Worm (Caenorhabditis elegans) whole organism, late embryonic: ENCODE results near the gene C06A12.8.

Source experiments
- C38D4.7 ChIP-seq: fragments of 200-800 bp; sonication (Bioruptor generic); optimal IDR thresholded peaks from 2 replicates; lab custom pipeline; 2018; ENCODE audit warnings: mild to moderate bottlenecking, missing genetic modification characterization, moderate library complexity, missing compliant biosample characterization
- K02D7.2 ChIP-seq: sonication (generic microtip); optimal IDR thresholded peaks from 2 replicates; lab custom pipeline; 2017; ENCODE audit warnings: mild to moderate bottlenecking, missing genetic modification characterization, missing compliant biosample characterization
- Y22D7AL.16 ChIP-seq: sonication (generic microtip); optimal IDR thresholded peaks from 2 replicates; lab custom pipeline; 2016; ENCODE audit warnings: missing genetic modification characterization, missing compliant biosample characterization
- ama-1 ChIP-seq: fragments of 150-350 bp; optimal IDR thresholded peaks from 2 replicates; lab custom pipeline; 2014
- ceh-18 ChIP-seq: sonication (generic microtip); optimal IDR thresholded peaks from 2 replicates; lab custom pipeline; 2016; ENCODE audit warnings: missing genetic modification characterization, missing compliant biosample characterization
- ceh-2 ChIP-seq: sonication (generic microtip); optimal IDR thresholded peaks from 2 replicates; lab custom pipeline; 2016; ENCODE audit warnings: missing genotype, missing genetic modification characterization, missing compliant biosample characterization
- ceh-24 ChIP-seq: sonication (generic microtip); optimal IDR thresholded peaks from 2 replicates; lab custom pipeline; 2016; ENCODE audit warnings: mild to moderate bottlenecking, missing genetic modification characterization, missing compliant biosample characterization
- ceh-31 ChIP-seq: sonication (generic microtip); optimal IDR thresholded peaks from 2 replicates; lab custom pipeline; 2016; ENCODE audit warnings: missing genetic modification characterization, missing compliant biosample characterization
- ceh-48 ChIP-seq: sonication (generic microtip); optimal IDR thresholded peaks from 2 replicates; lab custom pipeline; 2016; ENCODE audit warnings: missing genetic modification characterization, inconsistent platforms, missing compliant biosample characterization
- ceh-6 ChIP-seq: fragments of 200-800 bp; sonication (Bioruptor generic); optimal IDR thresholded peaks from 2 replicates; lab custom pipeline; 2018; ENCODE audit warnings: mild to moderate bottlenecking, missing genetic modification characterization, missing compliant biosample characterization
- ceh-9 ChIP-seq: sonication (generic microtip); optimal IDR thresholded peaks from 2 replicates; lab custom pipeline; 2016; ENCODE audit warnings: mild to moderate bottlenecking, missing genetic modification characterization, inconsistent platforms, missing compliant biosample characterization
- dmd-4 ChIP-seq: sonication (generic microtip); optimal IDR thresholded peaks from 2 replicates; lab custom pipeline; 2016; ENCODE audit warnings: borderline replicate concordance, missing genetic modification characterization, missing compliant biosample characterization
- elt-4 ChIP-seq: sonication (generic microtip); optimal IDR thresholded peaks from 2 replicates; lab custom pipeline; 2016; ENCODE audit warnings: missing genetic modification characterization, missing compliant biosample characterization
- eyg-1 ChIP-seq: sonication (generic microtip); optimal IDR thresholded peaks from 2 replicates; lab custom pipeline; 2016; ENCODE audit warnings: missing genotype, missing genetic modification characterization, missing compliant biosample characterization
- fkh-6 ChIP-seq: sonication (generic microtip); optimal IDR thresholded peaks from 2 replicates; lab custom pipeline; 2016; ENCODE audit warnings: missing genetic modification characterization, missing compliant biosample characterization
- gmeb-2 ChIP-seq: sonication (generic microtip); optimal IDR thresholded peaks from 2 replicates; lab custom pipeline; 2016; ENCODE audit warnings: missing genetic modification characterization, inconsistent platforms, missing compliant biosample characterization
- madf-2 ChIP-seq: sonication (generic microtip); optimal IDR thresholded peaks from 2 replicates; lab custom pipeline; 2017; ENCODE audit warnings: missing genetic modification characterization, missing compliant biosample characterization
- mec-3 ChIP-seq: sonication (generic microtip); optimal IDR thresholded peaks from 2 replicates; lab custom pipeline; 2016; ENCODE audit warnings: borderline replicate concordance, missing genetic modification characterization, missing compliant biosample characterization
- nhr-11 ChIP-seq: fragments of 150-350 bp; optimal IDR thresholded peaks from 2 replicates; lab custom pipeline; 2014; ENCODE audit warnings: missing biosample characterization, missing genetic modification characterization
- nhr-232 ChIP-seq: sonication (generic microtip); optimal IDR thresholded peaks from 2 replicates; lab custom pipeline; 2016; ENCODE audit warnings: missing genetic modification characterization, missing compliant biosample characterization
- odd-2 ChIP-seq: sonication (generic microtip); optimal IDR thresholded peaks from 2 replicates; lab custom pipeline; 2017; ENCODE audit warnings: antibody characterized with exemption, mild to moderate bottlenecking, missing genetic modification characterization, missing compliant biosample characterization
- pat-9 ChIP-seq: fragments of 200-800 bp; sonication (Bioruptor generic); optimal IDR thresholded peaks from 2 replicates; lab custom pipeline; 2018; ENCODE audit warnings: mild to moderate bottlenecking, missing genetic modification characterization, moderate library complexity, missing compliant biosample characterization
- pha-4 ChIP-seq: fragments of 150-350 bp; optimal IDR thresholded peaks from 2 replicates; lab custom pipeline; 2018; ENCODE audit warnings: missing biosample characterization, missing genetic modification reagents, missing genetic modification characterization
- pros-1 ChIP-seq: fragments of 150-350 bp; optimal IDR thresholded peaks from 2 replicates; lab custom pipeline; 2014; ENCODE audit warnings: missing biosample characterization, missing genetic modification reagents, missing genetic modification characterization
- ref-2 ChIP-seq: sonication (generic microtip); optimal IDR thresholded peaks from 2 replicates; lab custom pipeline; 2016; ENCODE audit warnings: missing genetic modification characterization, missing compliant biosample characterization
- rnt-1 ChIP-seq: sonication (generic microtip); optimal IDR thresholded peaks from 2 replicates; lab custom pipeline; 2016; ENCODE audit warnings: missing genetic modification characterization, missing compliant biosample characterization
- sdc-2 ChIP-seq: sonication (generic microtip); optimal IDR thresholded peaks from 2 replicates; lab custom pipeline; 2016; ENCODE audit warnings: missing genotype, missing genetic modification characterization, missing compliant biosample characterization
- sox-2 ChIP-seq: fragments of 200-800 bp; sonication (Bioruptor generic); IDR thresholded peaks from 2 replicates; pipeline ENCODE4 v1.3.6; 2022; ENCODE audit warnings: missing genetic modification reagents, missing genetic modification characterization, missing compliant biosample characterization
- sox-4 ChIP-seq: sonication (generic microtip); optimal IDR thresholded peaks from 2 replicates; lab custom pipeline; 2017; ENCODE audit warnings: mild to moderate bottlenecking, missing genetic modification characterization, inconsistent platforms, missing compliant biosample characterization
- ttx-3 ChIP-seq: sonication (generic microtip); optimal IDR thresholded peaks from 2 replicates; lab custom pipeline; 2016; ENCODE audit warnings: missing genetic modification reagents, missing genetic modification characterization, missing compliant biosample characterization
- unc-3 ChIP-seq, 2 experiments: fragments of 200-800 bp in 1 of 2; sonication (Bioruptor generic) in 1 of 2; sonication (generic microtip) in 1 of 2; conservative IDR thresholded peaks in 1 of 2; optimal IDR thresholded peaks in 1 of 2; 2 replicates each; pipeline versions ENCODE4 v1.3.6 to Lab custom; 2016 to 2022; ENCODE audit warnings: missing compliant biosample characterization in 2 of 2, missing genetic modification characterization in 2 of 2, missing genetic modification reagents in 1 of 2
- unc-42 ChIP-seq: sonication (generic microtip); optimal IDR thresholded peaks from 2 replicates; lab custom pipeline; 2016; ENCODE audit warnings: missing genotype, missing genetic modification characterization, missing compliant biosample characterization
- unc-55 ChIP-seq: sonication (generic microtip); optimal IDR thresholded peaks from 2 replicates; lab custom pipeline; 2017; ENCODE audit warnings: missing biosample characterization, missing genetic modification reagents, missing genetic modification characterization
- unc-86 ChIP-seq: sonication (generic microtip); optimal IDR thresholded peaks from 2 replicates; lab custom pipeline; 2016; ENCODE audit warnings: missing genetic modification characterization, missing compliant biosample characterization

Gene C06A12.8

ce11 chrIV:17440001-17440400 lies 2.9 kb downstream of the C06A12.8 start, which contains the start of gene C06A12.19:
C06A12.19 (minus strand) TSS chrIV:17440101.
- TF ChIP-seq odd-2 (tag; lab: Kevin White, UChicago): no peak
- TF ChIP-seq ttx-3 (tag; lab: Kevin White, UChicago): no peak
- TF ChIP-seq K02D7.2 (tag; lab: Kevin White, UChicago): no peak
- no peak for TF ChIP-seq sox-4 (tag; lab: Kevin White, UChicago)
- no peak for TF ChIP-seq ceh-18 (tag; lab: Kevin White, UChicago)
- no peak for TF ChIP-seq sdc-2
- no peak for TF ChIP-seq C38D4.7
- no peak for TF ChIP-seq dmd-4
- no peak for TF ChIP-seq nhr-11 (tag; lab: Kevin White, UChicago)
- TF ChIP-seq ceh-2 (tag; lab: Kevin White, UChicago): no peak
- no peak for TF ChIP-seq eyg-1 (tag; lab: Kevin White, UChicago)

ce11 chrIV:17440417-17440816 lies 3.3 kb downstream of the C06A12.8 start, which contains the start of gene F08A7.1:
F08A7.1 (plus strand) TSS chrIV:17440607.
- no peak for TF ChIP-seq elt-4 (tag; lab: Kevin White, UChicago)

DNA sequence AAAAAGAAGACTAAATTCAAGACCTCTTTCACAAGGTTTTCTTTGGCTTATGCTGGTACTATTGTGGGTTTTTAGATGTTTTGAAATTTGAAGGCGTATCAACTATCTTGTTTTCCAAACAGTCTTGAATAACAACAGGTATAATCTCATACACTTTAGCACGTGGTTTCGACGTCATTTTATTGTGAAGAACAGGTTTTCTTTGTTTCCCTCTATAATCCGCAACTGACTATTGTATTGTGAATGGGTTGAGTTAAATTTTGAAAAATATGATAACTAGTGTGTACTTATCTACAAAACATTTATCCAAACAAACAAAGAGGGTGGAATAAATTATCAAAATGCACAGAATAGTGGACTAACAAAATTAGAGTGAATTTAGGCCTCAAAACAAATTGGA lies 4.1 kb downstream of the C06A12.8 start:
- TF ChIP-seq ceh-31 (tag; lab: Kevin White, UChicago) (no peak), fkh-6 (tag; lab: Kevin White, UChicago) (no peak), unc-42 (no peak), ceh-9 (tag; lab: Kevin White, UChicago) (no peak), nhr-11 (tag; lab: Kevin White, UChicago) (no peak), unc-86 (tag; lab: Kevin White, UChicago) (no peak), sox-2 (GFP tag; lab: Robert Waterston, UW) (no peak), ama-1 (lab: Kevin White, UChicago) (no peak), pat-9 (no peak), nhr-232 (tag; lab: Kevin White, UChicago) (no peak), ref-2 (no peak), elt-4 (tag; lab: Kevin White, UChicago) (no peak), ceh-6 (GFP tag; lab: Kevin White, UChicago) (no peak)

DNA sequence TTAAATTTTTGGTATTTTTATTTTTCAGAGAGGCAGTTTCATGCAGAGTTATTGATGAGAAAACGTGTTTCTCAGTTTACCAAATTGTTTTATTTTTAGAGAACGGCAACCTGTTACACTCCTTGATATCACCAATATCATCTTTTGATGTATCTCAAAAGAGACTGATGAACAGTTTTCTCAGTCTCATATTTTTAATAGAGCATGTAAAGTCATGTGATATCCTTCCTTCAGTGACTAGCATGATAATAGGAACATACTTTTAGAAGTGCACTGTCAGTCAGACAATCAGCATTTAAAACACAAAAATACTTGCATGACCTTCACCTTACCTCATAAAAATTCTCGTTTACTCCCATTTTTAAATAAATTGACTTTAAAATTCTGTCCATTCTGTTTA lies 5.4 kb downstream of the C06A12.8 start, which contains the start of gene F11E6.11:
F11E6.11 (plus strand) TSS at position 325 of the 400 bp plus-strand sequence.
- TF ChIP-seq ceh-48 (tag; lab: Kevin White, UChicago): no peak
- no peak for TF ChIP-seq nhr-232 (tag; lab: Kevin White, UChicago)
- TF ChIP-seq unc-3 (GFP tag; conservative IDR thresholded peaks at IDR 0.05; lab: Robert Waterston, UW): no peak
- TF ChIP-seq unc-3 (tag; optimal IDR thresholded peaks at IDR 0.05; lab: Kevin White, UChicago): no peak
- no peak for TF ChIP-seq pha-4
- TF ChIP-seq sox-2 (GFP tag; lab: Robert Waterston, UW): no peak
- TF ChIP-seq pros-1 (tag; lab: Kevin White, UChicago): no peak
- TF ChIP-seq ama-1 (lab: Kevin White, UChicago): no peak
- no peak for TF ChIP-seq dmd-4
- no peak for TF ChIP-seq ceh-24

ce11 chrIV:17448319-17448718 lies 11.2 kb downstream of the C06A12.8 start:
- no peak for TF ChIP-seq mec-3 (tag; lab: Kevin White, UChicago)
- no peak for TF ChIP-seq ref-2
- no peak for TF ChIP-seq gmeb-2
- no peak for TF ChIP-seq dmd-4
- no peak for TF ChIP-seq unc-55 (GFP tag; lab: Kevin White, UChicago)
- TF ChIP-seq madf-2 (tag; lab: Kevin White, UChicago): no peak
- TF ChIP-seq pros-1 (tag; lab: Kevin White, UChicago): no peak
- TF ChIP-seq rnt-1 (tag; lab: Kevin White, UChicago): no peak
- no peak for TF ChIP-seq ama-1 (lab: Kevin White, UChicago)
- no peak for TF ChIP-seq Y22D7AL.16 (tag; lab: Kevin White, UChicago)
- no peak for TF ChIP-seq pat-9
- TF ChIP-seq, all 69 proteins: peak for 0
